Worm (Caenorhabditis elegans) whole organism, mixed stage, embryonic: ENCODE measurements around the gene T24D8.6.

ENCODE experiments used
- M03D4.4 ChIP-seq: sonication (generic microtip); optimal IDR thresholded peaks from 2 replicates; lab custom pipeline; 2017; ENCODE audit warnings: mild to moderate bottlenecking, missing genetic modification characterization, missing compliant biosample characterization
- bed-3 ChIP-seq: fragments of 200-800 bp; sonication (Bioruptor generic); optimal IDR thresholded peaks from 3 replicates; lab custom pipeline; 2018; ENCODE audit warnings: mild to moderate bottlenecking, missing genetic modification characterization, moderate library complexity, missing compliant biosample characterization
- blmp-1 ChIP-seq: fragments of 150-350 bp; optimal IDR thresholded peaks from 2 replicates; lab custom pipeline; 2014; ENCODE audit warnings: missing biosample characterization, missing genetic modification characterization
- ceh-39 ChIP-seq: fragments of 150-350 bp; optimal IDR thresholded peaks from 2 replicates; lab custom pipeline; 2014; ENCODE audit warnings: missing biosample characterization, missing genetic modification characterization
- ceh-43 ChIP-seq: fragments of 200-800 bp; sonication (Bioruptor generic); optimal IDR thresholded peaks from 2 replicates; lab custom pipeline; 2018; ENCODE audit warnings: mild to moderate bottlenecking, missing genetic modification characterization, moderate library complexity, missing compliant biosample characterization
- ces-1 ChIP-seq: fragments of 150-350 bp; optimal IDR thresholded peaks from 2 replicates; lab custom pipeline; 2014; ENCODE audit warnings: missing biosample characterization, missing genetic modification reagents, missing genetic modification characterization
- cnd-1 ChIP-seq: fragments of 200-800 bp; sonication (Bioruptor generic); optimal IDR thresholded peaks from 2 replicates; lab custom pipeline; 2018; ENCODE audit warnings: mild to moderate bottlenecking, missing genetic modification characterization, missing compliant biosample characterization
- elt-1 ChIP-seq: sonication (generic microtip); optimal IDR thresholded peaks from 2 replicates; lab custom pipeline; 2017; ENCODE audit warnings: missing genetic modification characterization, mild to moderate bottlenecking, missing compliant biosample characterization, antibody characterized with exemption, moderate library complexity, borderline replicate concordance; ENCODE audit not compliant: insufficient read depth
- elt-3 ChIP-seq: fragments of 150-350 bp; optimal IDR thresholded peaks from 2 replicates; lab custom pipeline; 2014; ENCODE audit warnings: missing biosample characterization, missing genetic modification characterization
- flh-1 ChIP-seq: fragments of 200-800 bp; sonication (Bioruptor generic); optimal IDR thresholded peaks from 2 replicates; lab custom pipeline; 2018; ENCODE audit warnings: mild to moderate bottlenecking, missing genetic modification characterization, moderate library complexity, missing compliant biosample characterization
- hlh-1 ChIP-seq: fragments of 150-350 bp; optimal IDR thresholded peaks from 2 replicates; lab custom pipeline; 2014; ENCODE audit warnings: missing biosample characterization, missing genetic modification reagents, missing genetic modification characterization
- lin-13 ChIP-seq: fragments of 150-350 bp; optimal IDR thresholded peaks from 2 replicates; lab custom pipeline; 2014; ENCODE audit warnings: missing biosample characterization, missing genetic modification characterization
- lin-32 ChIP-seq: fragments of 200-800 bp; sonication (Bioruptor generic); optimal IDR thresholded peaks from 2 replicates; lab custom pipeline; 2018; ENCODE audit warnings: mild to moderate bottlenecking, missing genetic modification characterization, missing compliant biosample characterization
- lsy-2 ChIP-seq: fragments of 150-350 bp; optimal IDR thresholded peaks from 2 replicates; lab custom pipeline; 2014; ENCODE audit warnings: missing biosample characterization, missing genetic modification characterization
- mab-5 ChIP-seq: fragments of 150-350 bp; optimal IDR thresholded peaks from 2 replicates; lab custom pipeline; 2014; ENCODE audit warnings: missing biosample characterization, missing genetic modification characterization
- mep-1 ChIP-seq: fragments of 150-350 bp; optimal IDR thresholded peaks from 2 replicates; lab custom pipeline; 2017; ENCODE audit warnings: missing biosample characterization, missing genetic modification reagents, missing genetic modification characterization, inconsistent platforms
- mls-2 ChIP-seq: sonication (generic microtip); optimal IDR thresholded peaks from 2 replicates; lab custom pipeline; 2016; ENCODE audit warnings: mild to moderate bottlenecking, missing genetic modification characterization, moderate library complexity, missing compliant biosample characterization
- nhr-12 ChIP-seq: fragments of 150-350 bp; optimal IDR thresholded peaks from 2 replicates; lab custom pipeline; 2014; ENCODE audit warnings: missing biosample characterization, missing genetic modification characterization
- nhr-237 ChIP-seq: fragments of 150-350 bp; optimal IDR thresholded peaks from 2 replicates; lab custom pipeline; 2014; ENCODE audit warnings: missing biosample characterization, missing genetic modification characterization
- nhr-28 ChIP-seq: fragments of 150-350 bp; optimal IDR thresholded peaks from 2 replicates; lab custom pipeline; 2014; ENCODE audit warnings: missing biosample characterization, missing genetic modification characterization
- nhr-76 ChIP-seq: sonication (generic microtip); optimal IDR thresholded peaks from 2 replicates; lab custom pipeline; 2017; ENCODE audit warnings: missing biosample characterization, missing genetic modification characterization
- pha-4 ChIP-seq: fragments of 150-350 bp; optimal IDR thresholded peaks from 2 replicates; lab custom pipeline; 2018; ENCODE audit warnings: missing biosample characterization, missing genetic modification reagents, missing genetic modification characterization
- snpc-4 ChIP-seq: fragments of 150-350 bp; optimal IDR thresholded peaks from 2 replicates; lab custom pipeline; 2014; ENCODE audit warnings: missing biosample characterization, missing genetic modification characterization
- sptf-1 ChIP-seq: sonication (generic microtip); optimal IDR thresholded peaks from 2 replicates; lab custom pipeline; 2017; ENCODE audit warnings: mild to moderate bottlenecking, missing genetic modification characterization, moderate library complexity, missing compliant biosample characterization
- tbx-8 ChIP-seq: fragments of 200-800 bp; sonication (Bioruptor generic); optimal IDR thresholded peaks from 2 replicates; lab custom pipeline; 2018; ENCODE audit warnings: mild to moderate bottlenecking, missing genetic modification characterization, moderate library complexity, missing compliant biosample characterization
- unc-120 ChIP-seq: sonication (generic microtip); optimal IDR thresholded peaks from 2 replicates; lab custom pipeline; 2017; ENCODE audit warnings: missing genetic modification characterization, missing compliant biosample characterization; ENCODE audit not compliant: poor library complexity, severe bottlenecking
- unc-39 ChIP-seq: fragments of 150-350 bp; optimal IDR thresholded peaks from 2 replicates; lab custom pipeline; 2014; ENCODE audit warnings: missing biosample characterization, missing genetic modification characterization
- unc-62 ChIP-seq: fragments of 150-350 bp; optimal IDR thresholded peaks from 2 replicates; lab custom pipeline; 2014; ENCODE audit warnings: missing biosample characterization, missing genetic modification reagents, missing genetic modification characterization
- zip-8 ChIP-seq: fragments of 150-350 bp; optimal IDR thresholded peaks from 2 replicates; lab custom pipeline; 2014; ENCODE audit warnings: missing biosample characterization, missing genetic modification characterization
- ztf-11 ChIP-seq: fragments of 150-350 bp; optimal IDR thresholded peaks from 2 replicates; lab custom pipeline; 2014; ENCODE audit warnings: missing biosample characterization, missing genetic modification characterization

Gene T24D8.6

DNA sequence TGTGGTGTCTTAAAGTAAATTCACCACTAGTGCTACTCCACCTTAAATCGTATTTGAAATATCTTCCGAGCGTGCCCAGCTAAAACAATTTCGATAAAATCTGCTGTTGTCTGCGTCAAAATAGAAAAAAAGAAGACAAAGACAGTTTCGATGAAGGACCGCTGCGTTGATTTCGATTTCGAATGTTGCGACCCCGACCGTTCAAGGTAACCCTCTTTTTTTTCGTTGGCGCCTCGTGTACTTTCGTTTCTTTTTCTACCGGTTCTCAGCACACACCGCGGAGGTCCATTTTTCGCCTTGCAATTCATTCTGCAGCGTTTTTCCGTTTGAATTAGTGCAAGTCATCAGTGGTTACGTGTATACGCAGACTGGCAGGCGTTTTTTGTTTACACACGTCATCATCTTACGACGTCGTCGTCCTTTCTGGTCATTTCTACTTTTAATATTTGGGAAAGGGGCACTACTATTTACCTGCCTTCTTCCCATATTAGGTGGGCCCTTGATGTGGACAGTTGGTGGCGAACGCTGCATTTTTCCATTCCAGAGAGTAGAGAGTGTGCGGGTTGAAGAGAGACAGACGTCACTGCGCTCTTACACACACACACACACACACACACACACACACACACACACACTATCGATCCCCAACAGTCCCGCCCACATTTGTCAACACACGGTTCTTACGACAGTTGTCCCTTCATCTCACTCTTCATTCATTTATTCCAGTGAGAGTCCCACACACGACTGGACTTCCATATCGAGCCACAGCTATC is 2.4 kb upstream of the T24D8.6 start (continued):
- TF ChIP-seq cnd-1 (tag; lab: Kevin White, UChicago) (peak; percentile 70), sptf-1 (tag; lab: Kevin White, UChicago) (peak; percentile 16), lin-13 (tag; lab: Kevin White, UChicago) (no peak), ceh-39 (peak; percentile 75), nhr-76 (tag; lab: Kevin White, UChicago) (no peak), ces-1 (GFP tag; lab: Kevin White, UChicago) (no peak), ztf-11 (tag; lab: Kevin White, UChicago) (peak; percentile 56), hlh-1 (tag; lab: Kevin White, UChicago) (no peak), elt-1 (no peak)

DNA sequence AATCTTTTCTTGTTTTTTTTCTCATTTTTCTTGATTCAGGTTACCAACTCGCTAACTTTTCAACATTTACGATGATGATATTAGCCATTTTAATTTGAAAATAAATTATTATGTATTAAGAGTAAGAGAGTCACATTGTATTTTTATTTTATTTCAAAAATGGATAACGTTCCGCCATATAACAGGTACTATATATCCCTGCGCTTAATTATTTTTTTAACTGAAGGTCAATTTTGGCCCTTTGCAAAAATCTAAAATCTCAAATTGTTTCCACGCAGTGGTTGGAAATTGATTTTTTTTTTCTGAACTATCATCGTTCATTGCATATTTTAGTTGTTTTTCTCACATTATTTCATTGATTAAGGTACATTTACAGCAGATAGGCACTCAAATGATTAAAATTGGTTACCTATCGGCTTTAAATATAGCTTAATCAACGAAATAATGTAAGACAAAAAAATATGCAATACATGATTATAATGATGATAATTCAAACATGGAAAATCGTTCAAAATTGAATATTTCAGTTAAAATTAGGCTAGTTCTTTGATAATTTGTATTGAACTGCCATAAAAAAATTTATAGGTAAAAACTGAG is 989 bp downstream of the T24D8.6 start:
- no peak for TF ChIP-seq M03D4.4 (tag; lab: Kevin White, UChicago)
- TF ChIP-seq sptf-1 (tag; lab: Kevin White, UChicago), result no peak
- TF ChIP-seq hlh-1 (tag; lab: Kevin White, UChicago), result no peak
- peak; percentile 61 for TF ChIP-seq nhr-237 (tag; lab: Kevin White, UChicago)
- TF ChIP-seq nhr-28 (tag; lab: Kevin White, UChicago), result no peak
- TF ChIP-seq flh-1 (GFP tag; lab: Kevin White, UChicago), result no peak

- no peak for TF ChIP-seq elt-1
- no peak for TF ChIP-seq snpc-4 (tag; lab: Kevin White, UChicago)
- no peak for TF ChIP-seq flh-1 (GFP tag; lab: Kevin White, UChicago)
- no peak for TF ChIP-seq bed-3 (GFP tag; lab: Kevin White, UChicago)
- TF ChIP-seq lin-13 (tag; lab: Kevin White, UChicago), result no peak
- TF ChIP-seq blmp-1 (tag; lab: Kevin White, UChicago), result no peak
- no peak for TF ChIP-seq nhr-28 (tag; lab: Kevin White, UChicago)
- no peak for TF ChIP-seq pha-4 (tag; lab: Kevin White, UChicago)
- no peak for TF ChIP-seq sptf-1 (tag; lab: Kevin White, UChicago)
- TF ChIP-seq lsy-2 (tag; lab: Kevin White, UChicago), result no peak
Measured at ce11 chrX:2362872-2363271, 2.9 kb downstream of the T24D8.6 start.

- TF ChIP-seq mep-1 (tag; lab: Kevin White, UChicago) (no peak), unc-39 (no peak), pha-4 (tag; lab: Kevin White, UChicago) (no peak), flh-1 (GFP tag; lab: Kevin White, UChicago) (no peak), ceh-43 (GFP tag; lab: Kevin White, UChicago) (no peak), bed-3 (GFP tag; lab: Kevin White, UChicago) (no peak), nhr-28 (tag; lab: Kevin White, UChicago) (no peak), mab-5 (tag; lab: Kevin White, UChicago) (no peak)
Measured at ce11 chrX:2359797-2360196, 6.0 kb downstream of the T24D8.6 start, which contains the start of gene lgc-40. Gene lgc-40 (plus strand): TSS chrX:2360097.

DNA sequence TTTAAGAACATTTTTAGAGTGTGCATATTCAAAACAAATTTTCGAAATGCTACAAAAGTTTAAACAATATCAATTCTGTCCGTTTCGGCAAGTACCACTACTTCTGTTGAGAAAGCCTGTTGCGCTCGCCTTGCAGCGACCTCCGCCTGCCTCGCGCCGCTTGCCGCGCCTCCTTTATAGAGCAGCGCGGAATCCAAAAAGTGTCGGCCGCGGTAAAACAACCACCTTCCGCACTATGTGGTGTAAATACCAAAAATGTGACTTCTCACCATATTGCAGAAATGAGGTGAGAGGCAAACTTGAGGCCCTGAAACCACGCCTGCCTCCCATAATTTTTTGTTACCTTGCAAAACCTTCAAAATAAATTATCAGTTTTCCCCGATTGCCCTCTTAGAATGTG is 12.9 kb downstream of the T24D8.6 start:
- no peak for TF ChIP-seq mls-2
- no peak for TF ChIP-seq nhr-76 (tag; lab: Kevin White, UChicago)
- no peak for TF ChIP-seq elt-1

DNA sequence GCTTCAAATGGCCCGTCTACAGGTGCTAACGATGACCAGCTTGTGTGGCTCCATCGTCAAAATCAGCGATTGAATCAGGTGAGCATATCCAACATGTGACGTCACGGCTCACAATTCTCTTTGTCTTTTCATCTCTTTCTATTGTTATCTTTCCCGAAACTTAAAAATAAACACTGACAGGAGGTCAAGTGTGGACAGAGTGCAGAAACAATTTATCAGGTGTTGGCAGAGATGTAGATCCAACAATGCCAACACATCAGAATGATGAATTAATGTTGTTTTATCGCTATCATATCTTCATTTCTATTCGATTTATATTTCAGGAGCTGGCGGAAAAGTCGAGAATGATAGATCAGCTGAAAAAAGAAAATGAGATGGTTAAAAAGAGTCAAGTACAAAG is 17.8 kb downstream of the T24D8.6 start:
- peak; percentile 16 for TF ChIP-seq unc-120 (tag; lab: Kevin White, UChicago)
- no peak for TF ChIP-seq mep-1 (tag; lab: Kevin White, UChicago)
- no peak for TF ChIP-seq ces-1 (GFP tag; lab: Kevin White, UChicago)
- peak; percentile 80 for TF ChIP-seq unc-62
- no peak for TF ChIP-seq nhr-28 (tag; lab: Kevin White, UChicago)
- TF ChIP-seq, all 35 proteins: peak for 2

ce11 chrX:2344666-2345065 is 21.1 kb downstream of the T24D8.6 start, which contains the start of gene nlp-2:
Gene nlp-2 (minus strand): TSS chrX:2344766.
- TF ChIP-seq sptf-1 (tag; lab: Kevin White, UChicago) (no peak), tbx-8 (GFP tag; lab: Kevin White, UChicago) (no peak), ztf-11 (tag; lab: Kevin White, UChicago) (no peak), pha-4 (tag; lab: Kevin White, UChicago) (no peak), ces-1 (GFP tag; lab: Kevin White, UChicago) (no peak), lin-13 (tag; lab: Kevin White, UChicago) (no peak), cnd-1 (tag; lab: Kevin White, UChicago) (no peak), lin-32 (GFP tag; lab: Kevin White, UChicago) (no peak), bed-3 (GFP tag; lab: Kevin White, UChicago) (no peak), snpc-4 (tag; lab: Kevin White, UChicago) (no peak), ceh-39 (no peak), unc-39 (no peak), nhr-28 (tag; lab: Kevin White, UChicago) (no peak), elt-3 (tag; lab: Kevin White, UChicago) (no peak), blmp-1 (tag; lab: Kevin White, UChicago) (no peak), zip-8 (tag; lab: Kevin White, UChicago) (no peak), nhr-12 (tag; lab: Kevin White, UChicago) (no peak)
- TF ChIP-seq, all 35 proteins: peak for 0
